Worm (Caenorhabditis elegans): Measurements from ENCODE around the gene afmd-1.

The afmd-1 gene

DNA sequence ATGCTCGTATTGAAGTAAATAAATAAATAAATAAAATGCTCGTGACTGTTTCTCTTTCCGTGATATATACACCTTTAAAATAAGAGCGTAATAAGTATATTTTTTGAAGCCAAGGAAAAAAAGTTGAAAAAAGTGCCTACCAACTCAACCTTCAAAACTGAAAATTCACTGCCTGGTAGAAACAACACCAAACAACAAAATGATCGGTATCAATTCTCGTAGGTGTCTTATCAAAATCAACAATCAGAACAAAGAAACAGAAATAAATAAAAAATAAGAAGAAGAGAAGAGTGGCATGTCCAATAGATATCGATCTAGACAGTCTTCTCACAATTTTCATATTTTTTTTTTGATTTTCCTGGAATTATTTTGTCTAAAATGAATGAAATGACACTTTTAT lies at the start of gene afmd-1:
TSS of gene afmd-1 (plus strand) at position 316 of the 400 bp plus-strand sequence.
- TF ChIP-seq ceh-83 (GFP tag; optimal IDR thresholded peaks at IDR 0.05) (no peak), drap-1 (GFP tag; optimal IDR thresholded peaks at IDR 0.05) (no peak), nhr-28 (tag; optimal IDR thresholded peaks at IDR 0.05) (no peak), snpc-4 (tag; optimal IDR thresholded peaks at IDR 0.05) (no peak), mep-1 (tag; optimal IDR thresholded peaks at IDR 0.05) (no peak), ham-2 (GFP tag; optimal IDR thresholded peaks at IDR 0.05) (no peak), M03D4.4 (tag; optimal IDR thresholded peaks at IDR 0.05) (no peak), nhr-76 (tag; optimal IDR thresholded peaks at IDR 0.05) (no peak), zip-8 (tag; optimal IDR thresholded peaks at IDR 0.05) (no peak), unc-39 (tag; optimal IDR thresholded peaks at IDR 0.05) (no peak), sem-2 (GFP tag; optimal IDR thresholded peaks at IDR 0.05) (no peak), hlh-1 (tag; optimal IDR thresholded peaks at IDR 0.05) (no peak), ceh-43 (GFP tag; optimal IDR thresholded peaks at IDR 0.05) (no peak)

DNA sequence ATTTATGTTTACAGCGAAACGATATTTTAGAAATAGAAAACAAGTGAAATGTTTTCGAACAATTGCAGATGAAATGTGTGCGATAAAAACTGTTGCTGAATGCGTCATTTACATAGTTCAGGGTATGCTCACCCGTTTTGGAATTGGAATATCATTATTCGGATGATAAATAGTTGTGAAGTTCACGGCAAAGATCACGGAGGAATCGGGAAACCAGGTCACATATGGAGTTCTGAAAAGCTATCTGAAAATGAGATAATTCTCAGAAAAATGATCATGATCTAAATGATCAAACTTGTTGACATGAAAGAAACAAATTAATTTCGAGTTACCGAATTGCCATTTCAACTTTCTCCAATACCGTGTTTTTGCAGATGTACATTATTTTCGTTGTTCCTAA lies 48.3 kb upstream of the afmd-1 start, which contains the start of gene best-16:
TSS of gene best-16 (minus strand) at position 101 of the 400 bp plus-strand sequence.
- TF ChIP-seq elt-1 (tag; optimal IDR thresholded peaks at IDR 0.05; ENCODE audit: borderline replicate concordance, insufficient read depth): no peak
- TF ChIP-seq lin-13 (tag; optimal IDR thresholded peaks at IDR 0.05): no peak
- no peak for TF ChIP-seq ham-2 (GFP tag; optimal IDR thresholded peaks at IDR 0.05)
- TF ChIP-seq M03D4.4 (tag; optimal IDR thresholded peaks at IDR 0.05): no peak
- TF ChIP-seq lin-32 (GFP tag; optimal IDR thresholded peaks at IDR 0.05): no peak
- no peak for TF ChIP-seq mls-2 (tag; optimal IDR thresholded peaks at IDR 0.05)
- TF ChIP-seq pha-4 (tag; optimal IDR thresholded peaks at IDR 0.05): no peak
- no peak for TF ChIP-seq hlh-1 (tag; optimal IDR thresholded peaks at IDR 0.05)
- no peak for TF ChIP-seq ces-1 (GFP tag; optimal IDR thresholded peaks at IDR 0.05)
- no peak for TF ChIP-seq mep-1 (tag; optimal IDR thresholded peaks at IDR 0.05)
- TF ChIP-seq snpc-4 (tag; optimal IDR thresholded peaks at IDR 0.05): no peak
- TF ChIP-seq flh-1 (GFP tag; optimal IDR thresholded peaks at IDR 0.05): no peak
- TF ChIP-seq sem-2 (GFP tag; optimal IDR thresholded peaks at IDR 0.05): no peak
- TF ChIP-seq nhr-28 (tag; optimal IDR thresholded peaks at IDR 0.05): no peak
- TF ChIP-seq nhr-2 (tag; optimal IDR thresholded peaks at IDR 0.05): no peak
- TF ChIP-seq ceh-39 (tag; optimal IDR thresholded peaks at IDR 0.05): no peak
- no peak for TF ChIP-seq unc-39 (tag; optimal IDR thresholded peaks at IDR 0.05)
- TF ChIP-seq cnd-1 (tag; optimal IDR thresholded peaks at IDR 0.05): no peak

DNA sequence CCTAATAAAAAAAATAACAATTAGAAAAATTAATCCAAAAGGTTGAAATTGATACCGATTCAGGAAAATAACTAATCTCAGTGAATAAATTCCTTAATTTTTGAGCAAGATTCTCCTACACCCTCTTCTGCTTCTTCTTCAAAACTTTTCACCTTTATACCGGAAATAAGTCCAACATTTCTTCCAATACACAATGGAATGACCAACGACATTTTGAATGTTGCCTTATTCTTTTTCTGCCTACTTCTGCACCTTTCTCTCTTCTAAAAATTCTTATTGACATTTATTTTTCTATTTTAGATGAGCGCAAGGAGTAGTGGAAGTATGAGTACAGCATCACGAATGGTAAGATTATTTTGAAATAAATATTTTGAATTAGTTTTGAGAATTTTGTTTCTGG lies 47.2 kb upstream of the afmd-1 start, which contains the start of gene unc-8:
TSS of gene unc-8 (plus strand) at position 301 of the 400 bp plus-strand sequence.
- TF ChIP-seq tbx-8 (GFP tag; optimal IDR thresholded peaks at IDR 0.05) (no peak), ham-2 (GFP tag; optimal IDR thresholded peaks at IDR 0.05) (no peak), nhr-2 (tag; optimal IDR thresholded peaks at IDR 0.05) (no peak), lin-13 (tag; optimal IDR thresholded peaks at IDR 0.05) (no peak), drap-1 (GFP tag; optimal IDR thresholded peaks at IDR 0.05) (no peak)

DNA sequence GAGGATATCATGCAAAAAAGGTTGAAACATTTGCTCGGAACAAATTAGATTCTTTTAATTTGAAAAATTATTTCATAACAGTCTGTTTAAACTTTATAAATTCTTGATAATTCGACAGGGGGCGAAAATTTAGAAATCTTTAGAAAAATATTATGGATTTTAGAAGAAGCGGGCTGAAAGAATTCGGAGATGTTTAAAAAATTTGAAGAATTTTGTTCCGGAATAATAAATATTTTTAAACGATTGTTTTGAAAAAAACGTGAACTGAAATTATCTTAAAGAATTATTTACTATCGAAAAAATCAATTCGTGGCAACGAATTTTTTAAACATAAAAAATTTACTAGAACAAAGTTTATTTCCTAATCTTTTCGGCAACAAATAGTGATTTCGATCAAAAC lies 40.3 kb upstream of the afmd-1 start, which contains the start of gene R13A1.3:
TSS of gene R13A1.3 (plus strand) at position 301 of the 400 bp plus-strand sequence.
- no peak for TF ChIP-seq nhr-237 (tag; optimal IDR thresholded peaks at IDR 0.05)
- no peak for TF ChIP-seq sptf-1 (tag; optimal IDR thresholded peaks at IDR 0.05)
- no peak for TF ChIP-seq mab-5 (tag; optimal IDR thresholded peaks at IDR 0.05)
- no peak for TF ChIP-seq ceh-39 (tag; optimal IDR thresholded peaks at IDR 0.05)
- TF ChIP-seq unc-120 (tag; optimal IDR thresholded peaks at IDR 0.05; ENCODE audit: poor library complexity, severe bottlenecking): no peak
- no peak for TF ChIP-seq unc-62 (GFP tag; optimal IDR thresholded peaks at IDR 0.05)
- no peak for TF ChIP-seq ztf-11 (tag; optimal IDR thresholded peaks at IDR 0.05)
- TF ChIP-seq elt-1 (tag; optimal IDR thresholded peaks at IDR 0.05; ENCODE audit: borderline replicate concordance, insufficient read depth): no peak

DNA sequence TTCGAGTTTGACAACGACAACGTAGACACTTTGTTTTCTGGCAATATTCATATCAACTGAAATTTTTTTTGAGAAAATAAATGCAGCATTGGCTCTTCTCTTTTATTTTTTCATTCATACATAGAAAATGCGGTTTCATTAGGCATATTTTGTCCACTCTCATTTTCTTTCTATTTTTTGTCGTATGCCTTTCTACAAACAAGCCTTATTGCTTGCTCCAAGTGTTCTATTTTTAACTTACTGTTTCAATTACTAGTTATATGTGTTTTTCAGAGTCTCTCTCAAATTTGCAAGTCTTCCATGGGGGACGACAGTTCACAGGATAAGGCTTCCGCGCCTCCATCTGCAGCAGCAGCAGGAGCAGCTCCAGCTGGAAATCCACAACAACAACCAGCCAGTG lies 38.1 kb upstream of the afmd-1 start, which contains the start of gene kcc-1:
TSS of gene kcc-1 (plus strand) at position 301 of the 400 bp plus-strand sequence.
- TF ChIP-seq blmp-1 (tag; optimal IDR thresholded peaks at IDR 0.05) (no peak), unc-39 (tag; optimal IDR thresholded peaks at IDR 0.05) (no peak), ces-1 (GFP tag; optimal IDR thresholded peaks at IDR 0.05) (no peak), nhr-2 (tag; optimal IDR thresholded peaks at IDR 0.05) (no peak), lin-13 (tag; optimal IDR thresholded peaks at IDR 0.05) (no peak), ceh-83 (GFP tag; optimal IDR thresholded peaks at IDR 0.05) (no peak), sem-2 (GFP tag; optimal IDR thresholded peaks at IDR 0.05) (no peak), ceh-43 (GFP tag; optimal IDR thresholded peaks at IDR 0.05) (no peak), flh-1 (GFP tag; optimal IDR thresholded peaks at IDR 0.05) (no peak), elt-3 (tag; optimal IDR thresholded peaks at IDR 0.05) (no peak), hlh-1 (tag; optimal IDR thresholded peaks at IDR 0.05) (no peak), nhr-237 (tag; optimal IDR thresholded peaks at IDR 0.05) (no peak), elt-1 (tag; optimal IDR thresholded peaks at IDR 0.05; ENCODE audit: borderline replicate concordance, insufficient read depth) (no peak), ztf-11 (tag; optimal IDR thresholded peaks at IDR 0.05) (no peak), nhr-28 (tag; optimal IDR thresholded peaks at IDR 0.05) (no peak)

All from whole organism, mixed stage, embryonic.